Worm (Caenorhabditis elegans): ENCODE data around the gene gcy-34.

Gene gcy-34

ce11 chrV:13409089-13409488 lies 23.4 kb upstream of the gcy-34 start:
- TF ChIP-seq unc-62 (GFP tag; optimal IDR thresholded peaks at IDR 0.05), result no peak

ce11 chrV:13408440-13408839 lies 22.7 kb upstream of the gcy-34 start:
- no peak for TF ChIP-seq unc-62 (GFP tag; optimal IDR thresholded peaks at IDR 0.05)

- no peak for TF ChIP-seq unc-62 (GFP tag; optimal IDR thresholded peaks at IDR 0.05)
Observed at ce11 chrV:13407913-13408312, 22.2 kb upstream of the gcy-34 start, which contains the start of gene F53F1.3. TSS of gene F53F1.3 (plus strand) at chrV:13408242.

- no peak for TF ChIP-seq unc-62 (GFP tag; optimal IDR thresholded peaks at IDR 0.05)
Observed at ce11 chrV:13406511-13406910, 20.8 kb upstream of the gcy-34 start, which contains the start of gene F53F1.2. TSS of gene F53F1.2 (plus strand) at chrV:13406816.

ce11 chrV:13406032-13406431 lies 20.3 kb upstream of the gcy-34 start, which contains the start of gene cutl-1:
TSS of gene cutl-1 (minus strand) at chrV:13406114.
- no peak for TF ChIP-seq unc-62 (GFP tag; optimal IDR thresholded peaks at IDR 0.05)

ce11 chrV:13402524-13402923 lies 16.8 kb upstream of the gcy-34 start:
- TF ChIP-seq unc-62 (GFP tag; optimal IDR thresholded peaks at IDR 0.05), result no peak

- TF ChIP-seq unc-62 (GFP tag; optimal IDR thresholded peaks at IDR 0.05), result no peak
Observed at ce11 chrV:13401669-13402068, 16.0 kb upstream of the gcy-34 start.

ce11 chrV:13396426-13396825 lies 10.7 kb upstream of the gcy-34 start:
- TF ChIP-seq unc-62 (GFP tag; optimal IDR thresholded peaks at IDR 0.05), result no peak

ce11 chrV:13394968-13395367 lies 9.3 kb upstream of the gcy-34 start:
- no peak for TF ChIP-seq unc-62 (GFP tag; optimal IDR thresholded peaks at IDR 0.05)

ce11 chrV:13393333-13393803 lies 7.7 kb upstream of the gcy-34 start:
- no peak for TF ChIP-seq unc-62 (GFP tag; optimal IDR thresholded peaks at IDR 0.05)

ce11 chrV:13391378-13392258 lies 5.9 kb upstream of the gcy-34 start, which contains the start of gene somi-1:
TSS of gene somi-1 (minus strand) at chrV:13391395.
- no peak for TF ChIP-seq unc-62 (GFP tag; optimal IDR thresholded peaks at IDR 0.05)

- TF ChIP-seq unc-62 (GFP tag; optimal IDR thresholded peaks at IDR 0.05), result no peak
Observed at ce11 chrV:13390936-13391335, 5.2 kb upstream of the gcy-34 start.

ce11 chrV:13389454-13389853 lies 3.8 kb upstream of the gcy-34 start:
- no peak for TF ChIP-seq unc-62 (GFP tag; optimal IDR thresholded peaks at IDR 0.05)

ce11 chrV:13388961-13389360 lies 3.3 kb upstream of the gcy-34 start:
- no peak for TF ChIP-seq unc-62 (GFP tag; optimal IDR thresholded peaks at IDR 0.05)

ce11 chrV:13387472-13387871 lies 1.8 kb upstream of the gcy-34 start:
- no peak for TF ChIP-seq unc-62 (GFP tag; optimal IDR thresholded peaks at IDR 0.05)

- TF ChIP-seq unc-62 (GFP tag; optimal IDR thresholded peaks at IDR 0.05), result no peak
Observed at ce11 chrV:13380980-13381379, 4.7 kb downstream of the gcy-34 start, which contains the start of gene cpz-2. TSS of gene cpz-2 (plus strand) at chrV:13381189.

ce11 chrV:13380178-13380577 lies 5.5 kb downstream of the gcy-34 start, which contains the start of gene ifbp-1:
TSS of gene ifbp-1 (minus strand) at chrV:13380262.
- TF ChIP-seq unc-62 (GFP tag; optimal IDR thresholded peaks at IDR 0.05), result no peak
